Worm (Caenorhabditis elegans) whole organism, L4/young adult: ENCODE results near the gene srh-177.

Experiments
- W03F9.2 ChIP-seq: fragments of 150-350 bp; optimal IDR thresholded peaks from 2 replicates; lab custom pipeline; 2014; ENCODE audit warnings: missing biosample characterization, missing genetic modification characterization
- dao-5 ChIP-seq: sonication (generic microtip); optimal IDR thresholded peaks from 2 replicates; lab custom pipeline; 2016; ENCODE audit warnings: missing genotype, missing genetic modification characterization, moderate library complexity, missing compliant biosample characterization
- him-1 ChIP-seq: sonication (generic microtip); optimal IDR thresholded peaks from 2 replicates; lab custom pipeline; 2016; ENCODE audit warnings: missing genotype, missing genetic modification reagents, missing genetic modification characterization, missing compliant biosample characterization

Gene srh-177

ce11 chrV:20338020-20338419 lies 31.0 kb downstream of the srh-177 start:
- TF ChIP-seq W03F9.2 (tag; lab: Kevin White, UChicago), result no peak
- no peak for TF ChIP-seq dao-5 (tag; lab: Kevin White, UChicago)
- TF ChIP-seq him-1 (tag; lab: Kevin White, UChicago), result no peak

- TF ChIP-seq dao-5 (tag; lab: Kevin White, UChicago) (no peak), him-1 (tag; lab: Kevin White, UChicago) (no peak), W03F9.2 (tag; lab: Kevin White, UChicago) (no peak)
Measured at ce11 chrV:20335264-20335663, 33.8 kb downstream of the srh-177 start, which contains the start of gene Y38H6A.5. Gene Y38H6A.5 (minus strand): TSS chrV:20335364.

ce11 chrV:20325417-20325816 lies 43.6 kb downstream of the srh-177 start, which contains the start of gene Y38H6A.1:
Gene Y38H6A.1 (plus strand): TSS chrV:20325717.
- TF ChIP-seq W03F9.2 (tag; lab: Kevin White, UChicago) (no peak), dao-5 (tag; lab: Kevin White, UChicago) (no peak), him-1 (tag; lab: Kevin White, UChicago) (no peak)
